Worm (Caenorhabditis elegans) whole organism, L2 larva: ENCODE measurements around the gene Y69A2AR.24.

Experiments
- C34F6.9 ChIP-seq: fragments of 150-350 bp; optimal IDR thresholded peaks from 2 replicates; lab custom pipeline; 2014; ENCODE audit warnings: missing biosample characterization, missing genetic modification characterization
- F13H6.1 ChIP-seq: sonication (generic microtip); optimal IDR thresholded peaks from 2 replicates; lab custom pipeline; 2016; ENCODE audit warnings: missing genetic modification characterization, missing compliant biosample characterization
- R02D3.7 ChIP-seq: fragments of 150-350 bp; optimal IDR thresholded peaks from 2 replicates; lab custom pipeline; 2014; ENCODE audit warnings: missing biosample characterization, missing genetic modification characterization
- Y55F3AM.14 ChIP-seq: fragments of 200-800 bp; sonication (Bioruptor generic); optimal IDR thresholded peaks from 2 replicates; lab custom pipeline; 2018; ENCODE audit warnings: mild to moderate bottlenecking, missing genetic modification characterization, missing compliant biosample characterization
- ZK546.5 ChIP-seq: sonication (generic microtip); optimal IDR thresholded peaks from 2 replicates; lab custom pipeline; 2017; ENCODE audit warnings: missing biosample characterization, missing genetic modification characterization
- alr-1 ChIP-seq: fragments of 150-350 bp; optimal IDR thresholded peaks from 2 replicates; lab custom pipeline; 2014; ENCODE audit warnings: missing biosample characterization, missing genetic modification characterization
- aly-2 ChIP-seq: fragments of 150-350 bp; optimal IDR thresholded peaks from 2 replicates; lab custom pipeline; 2014; ENCODE audit warnings: missing biosample characterization, missing genetic modification characterization
- ama-1 ChIP-seq: fragments of 150-350 bp; optimal IDR thresholded peaks from 2 replicates; lab custom pipeline; 2018; ENCODE audit warnings: inconsistent platforms
- blmp-1 ChIP-seq: sonication (generic microtip); optimal IDR thresholded peaks from 2 replicates; lab custom pipeline; 2017; ENCODE audit warnings: missing genetic modification characterization, mild to moderate bottlenecking, missing compliant biosample characterization, antibody characterized with exemption, moderate library complexity; ENCODE audit not compliant: insufficient read depth
- ceh-16 ChIP-seq: fragments of 150-350 bp; optimal IDR thresholded peaks from 2 replicates; lab custom pipeline; 2014; ENCODE audit warnings: missing biosample characterization, missing genetic modification characterization
- ceh-82 ChIP-seq: fragments of 150-350 bp; optimal IDR thresholded peaks from 2 replicates; lab custom pipeline; 2014; ENCODE audit warnings: missing biosample characterization, missing genetic modification characterization
- dmd-4 ChIP-seq: sonication (generic microtip); optimal IDR thresholded peaks from 2 replicates; lab custom pipeline; 2017; ENCODE audit warnings: missing biosample characterization, missing genetic modification characterization
- egl-27 ChIP-seq: sonication (generic microtip); optimal IDR thresholded peaks from 3 replicates; lab custom pipeline; 2017; ENCODE audit warnings: missing biosample characterization, missing genetic modification reagents, missing genetic modification characterization
- elt-1 ChIP-seq: fragments of 150-350 bp; optimal IDR thresholded peaks from 2 replicates; lab custom pipeline; 2014; ENCODE audit warnings: missing biosample characterization, missing genetic modification characterization
- elt-3 ChIP-seq: sonication (generic microtip); optimal IDR thresholded peaks from 2 replicates; lab custom pipeline; 2017; ENCODE audit warnings: missing biosample characterization, missing genetic modification characterization
- fos-1 ChIP-seq: fragments of 150-350 bp; optimal IDR thresholded peaks from 2 replicates; lab custom pipeline; 2014; ENCODE audit warnings: missing biosample characterization, missing genetic modification characterization
- gmeb-1 ChIP-seq: fragments of 150-350 bp; optimal IDR thresholded peaks from 2 replicates; lab custom pipeline; 2014; ENCODE audit warnings: missing biosample characterization, missing genetic modification characterization
- lin-11 ChIP-seq: fragments of 150-350 bp; sonication (generic microtip); optimal IDR thresholded peaks from 2 replicates; lab custom pipeline; 2014; ENCODE audit warnings: missing biosample characterization, missing genetic modification characterization, inconsistent platforms, mixed read lengths
- lin-39 ChIP-seq: fragments of 150-350 bp; optimal IDR thresholded peaks from 2 replicates; lab custom pipeline; 2014; ENCODE audit warnings: missing biosample characterization, missing genetic modification reagents, missing genetic modification characterization
- lsy-2 ChIP-seq, 2 experiments: fragments of 150-350 bp in 1 of 2; sonication (generic microtip) in 1 of 2; optimal IDR thresholded peaks; 2 replicates each; lab custom pipeline; 2014 to 2017; ENCODE audit warnings: missing biosample characterization in 2 of 2, missing genetic modification characterization in 2 of 2
- mab-5 ChIP-seq: fragments of 150-350 bp; optimal IDR thresholded peaks from 2 replicates; lab custom pipeline; 2014; ENCODE audit warnings: missing biosample characterization, missing genetic modification characterization
- mbf-1 ChIP-seq: sonication (generic microtip); optimal IDR thresholded peaks from 2 replicates; lab custom pipeline; 2017; ENCODE audit warnings: missing biosample characterization, missing genetic modification characterization
- mdl-1 ChIP-seq, 2 experiments: fragments of 150-350 bp in 1 of 2; sonication (generic microtip) in 1 of 2; optimal IDR thresholded peaks; 2 replicates each; lab custom pipeline; 2017; ENCODE audit warnings: missing biosample characterization in 2 of 2, missing genetic modification characterization in 2 of 2
- nhr-10 ChIP-seq: sonication (generic microtip); optimal IDR thresholded peaks from 2 replicates; lab custom pipeline; 2017; ENCODE audit warnings: missing biosample characterization, missing genetic modification characterization
- nhr-11 ChIP-seq: fragments of 150-350 bp; optimal IDR thresholded peaks from 2 replicates; lab custom pipeline; 2014; ENCODE audit warnings: missing biosample characterization, missing genetic modification characterization
- nhr-12 ChIP-seq: fragments of 150-350 bp; optimal IDR thresholded peaks from 2 replicates; lab custom pipeline; 2014; ENCODE audit warnings: missing biosample characterization, missing genetic modification characterization
- nhr-129 ChIP-seq: fragments of 150-350 bp; optimal IDR thresholded peaks from 2 replicates; lab custom pipeline; 2014; ENCODE audit warnings: missing biosample characterization, missing genetic modification characterization
- nhr-21 ChIP-seq: fragments of 150-350 bp; optimal IDR thresholded peaks from 2 replicates; lab custom pipeline; 2014; ENCODE audit warnings: missing biosample characterization, missing genetic modification characterization
- nhr-23 ChIP-seq: fragments of 150-350 bp; optimal IDR thresholded peaks from 2 replicates; lab custom pipeline; 2014; ENCODE audit warnings: missing biosample characterization, missing genetic modification reagents, missing genetic modification characterization
- nhr-237 ChIP-seq: fragments of 150-350 bp; optimal IDR thresholded peaks from 2 replicates; lab custom pipeline; 2014; ENCODE audit warnings: missing biosample characterization, missing genetic modification characterization
- nhr-25 ChIP-seq: fragments of 150-350 bp; sonication (generic microtip); optimal IDR thresholded peaks from 3 replicates; lab custom pipeline; 2014; ENCODE audit warnings: missing biosample characterization, missing genetic modification characterization
- nhr-6 ChIP-seq: fragments of 150-350 bp; optimal IDR thresholded peaks from 2 replicates; lab custom pipeline; 2014; ENCODE audit warnings: missing biosample characterization, missing genetic modification characterization
- nhr-77 ChIP-seq: fragments of 150-350 bp; optimal IDR thresholded peaks from 2 replicates; lab custom pipeline; 2014; ENCODE audit warnings: missing biosample characterization, missing genetic modification characterization
- peb-1 ChIP-seq: fragments of 150-350 bp; optimal IDR thresholded peaks from 2 replicates; lab custom pipeline; 2014; ENCODE audit warnings: missing biosample characterization, missing genetic modification characterization
- sem-4 ChIP-seq: fragments of 150-350 bp; optimal IDR thresholded peaks from 2 replicates; lab custom pipeline; 2014; ENCODE audit warnings: missing biosample characterization, missing genetic modification reagents, missing genetic modification characterization
- skn-1 ChIP-seq: sonication (generic microtip); optimal IDR thresholded peaks from 2 replicates; lab custom pipeline; 2017; ENCODE audit warnings: missing biosample characterization, missing genetic modification characterization
- sma-3 ChIP-seq: sonication (generic microtip); optimal IDR thresholded peaks from 2 replicates; lab custom pipeline; 2016; ENCODE audit warnings: missing genetic modification reagents, missing genetic modification characterization, missing compliant biosample characterization
- sma-9 ChIP-seq, 2 experiments: fragments of 150-350 bp in 1 of 2; sonication (generic microtip) in 1 of 2; optimal IDR thresholded peaks; 2 replicates each; lab custom pipeline; 2014 to 2016; ENCODE audit warnings: missing genetic modification characterization in 2 of 2, mild to moderate bottlenecking in 1 of 2, missing biosample characterization in 1 of 2, missing compliant biosample characterization in 1 of 2, missing genetic modification reagents in 1 of 2, moderate library complexity in 1 of 2
- snpc-4 ChIP-seq: fragments of 150-350 bp; optimal IDR thresholded peaks from 2 replicates; lab custom pipeline; 2014; ENCODE audit warnings: missing biosample characterization, missing genetic modification characterization
- unc-39 ChIP-seq: fragments of 150-350 bp; optimal IDR thresholded peaks from 2 replicates; lab custom pipeline; 2014; ENCODE audit warnings: missing biosample characterization, missing genetic modification characterization
- unc-62 ChIP-seq: fragments of 150-350 bp; optimal IDR thresholded peaks from 2 replicates; lab custom pipeline; 2014; ENCODE audit warnings: missing biosample characterization, missing genetic modification reagents, missing genetic modification characterization
- zag-1 ChIP-seq: fragments of 150-350 bp; optimal IDR thresholded peaks from 2 replicates; lab custom pipeline; 2014; ENCODE audit warnings: missing biosample characterization, missing genetic modification characterization
- ztf-1 ChIP-seq: fragments of 200-800 bp; sonication (Bioruptor generic); conservative IDR thresholded peaks from 2 replicates; pipeline ENCODE4 v1.3.6; 2022; ENCODE audit warnings: missing genetic modification characterization, missing compliant biosample characterization
- ztf-11 ChIP-seq: sonication (generic microtip); optimal IDR thresholded peaks from 2 replicates; lab custom pipeline; 2017; ENCODE audit warnings: missing biosample characterization, missing genetic modification characterization
- ztf-4 ChIP-seq: fragments of 150-350 bp; optimal IDR thresholded peaks from 2 replicates; lab custom pipeline; 2014; ENCODE audit warnings: missing biosample characterization, missing genetic modification characterization

The Y69A2AR.24 gene

ce11 chrIV:2603556-2604021, 39.7 kb upstream of the Y69A2AR.24 start (continued):
- TF ChIP-seq peb-1 (tag; lab: Kevin White, UChicago): no peak
- TF ChIP-seq nhr-12 (tag; lab: Kevin White, UChicago): no peak
- TF ChIP-seq, all 48 proteins: peak for 8

ce11 chrIV:2602862-2603189, 39.0 kb upstream of the Y69A2AR.24 start:
- no peak for TF ChIP-seq C34F6.9 (tag; lab: Kevin White, UChicago)
- no peak for TF ChIP-seq nhr-12 (tag; lab: Kevin White, UChicago)
- no peak for TF ChIP-seq nhr-11 (tag; lab: Kevin White, UChicago)
- TF ChIP-seq alr-1 (tag; lab: Kevin White, UChicago): no peak
- no peak for TF ChIP-seq ama-1 (lab: Kevin White, UChicago)
- TF ChIP-seq peb-1 (tag; lab: Kevin White, UChicago): no peak
- no peak for TF ChIP-seq sem-4
- no peak for TF ChIP-seq mdl-1 (tag; optimal IDR thresholded peaks at IDR 0.05; lab: Kevin White, UChicago)
- no peak for TF ChIP-seq lin-11
- no peak for TF ChIP-seq nhr-21 (tag; lab: Kevin White, UChicago)
- no peak for TF ChIP-seq sma-3 (GFP tag; lab: Kevin White, UChicago)
- no peak for TF ChIP-seq snpc-4 (tag; lab: Kevin White, UChicago)
- TF ChIP-seq nhr-237 (tag; lab: Kevin White, UChicago): no peak
- no peak for TF ChIP-seq nhr-25

- TF ChIP-seq lsy-2 (tag; optimal IDR thresholded peaks at IDR 0.05; lab: Kevin White, UChicago) (peak; percentile 85 to 96), aly-2 (tag; lab: Kevin White, UChicago) (no peak), F13H6.1 (peak; percentile 95), lin-11 (peak; percentile 95), blmp-1 (tag; lab: Kevin White, UChicago) (peak; percentile 83), nhr-23 (no peak), sma-3 (GFP tag; lab: Kevin White, UChicago) (peak; percentile 99), ZK546.5 (tag; lab: Kevin White, UChicago) (no peak), ama-1 (lab: Kevin White, UChicago) (peak; percentile 90), nhr-77 (peak; percentile 37), mdl-1 (tag; optimal IDR thresholded peaks at IDR 0.05; lab: Kevin White, UChicago) (peak; percentile 81 to 95), elt-1 (tag; lab: Kevin White, UChicago) (no peak), nhr-129 (tag; lab: Kevin White, UChicago) (peak; percentile 99), nhr-6 (tag; lab: Kevin White, UChicago) (peak; percentile 96), unc-62 (GFP tag; lab: Kevin White, UChicago) (peak; percentile 86), Y55F3AM.14 (GFP tag; lab: Kevin White, UChicago) (peak; percentile 87), nhr-11 (tag; lab: Kevin White, UChicago) (no peak), nhr-21 (tag; lab: Kevin White, UChicago) (peak; percentile 99), nhr-25 (peak; percentile 99), ztf-4 (tag; lab: Kevin White, UChicago) (peak; percentile 98), elt-3 (tag; lab: Kevin White, UChicago) (no peak), fos-1 (tag; lab: Kevin White, UChicago) (peak; percentile 96), ceh-82 (peak; percentile 29), dmd-4 (no peak), nhr-12 (tag; lab: Kevin White, UChicago) (peak; percentile 42), sma-9 (GFP tag; optimal IDR thresholded peaks at IDR 0.05; lab: Kevin White, UChicago) (peak; percentile 99), sma-9 (tag; optimal IDR thresholded peaks at IDR 0.05; lab: Kevin White, UChicago) (no peak), zag-1 (tag; lab: Kevin White, UChicago) (peak; percentile 14), skn-1 (tag; lab: Kevin White, UChicago) (peak; percentile 62), egl-27 (tag; lab: Kevin White, UChicago) (peak; percentile 96), ztf-11 (no peak), R02D3.7 (tag; lab: Kevin White, UChicago) (peak; percentile 29), alr-1 (tag; lab: Kevin White, UChicago) (no peak), mab-5 (tag; lab: Kevin White, UChicago) (peak; percentile 84), ztf-1 (GFP tag; lab: Robert Waterston, UW) (no peak), ceh-16 (no peak), lin-39 (tag; lab: Kevin White, UChicago) (no peak), peb-1 (tag; lab: Kevin White, UChicago) (no peak), gmeb-1 (tag; lab: Kevin White, UChicago) (peak; percentile 95), snpc-4 (tag; lab: Kevin White, UChicago) (peak; percentile 81), unc-39 (tag; lab: Kevin White, UChicago) (no peak), nhr-10 (tag; lab: Kevin White, UChicago) (peak; percentile 88), mbf-1 (tag; lab: Kevin White, UChicago) (no peak), nhr-237 (tag; lab: Kevin White, UChicago) (no peak), C34F6.9 (tag; lab: Kevin White, UChicago) (peak; percentile 99), sem-4 (peak; percentile 93)
These were observed 38.4 kb upstream of the Y69A2AR.24 start for ce11 chrIV:2601988-2602861.
